Fruit fly (Drosophila melanogaster): ENCODE results near the gene Tengl1.

Gene Tengl1

DNA sequence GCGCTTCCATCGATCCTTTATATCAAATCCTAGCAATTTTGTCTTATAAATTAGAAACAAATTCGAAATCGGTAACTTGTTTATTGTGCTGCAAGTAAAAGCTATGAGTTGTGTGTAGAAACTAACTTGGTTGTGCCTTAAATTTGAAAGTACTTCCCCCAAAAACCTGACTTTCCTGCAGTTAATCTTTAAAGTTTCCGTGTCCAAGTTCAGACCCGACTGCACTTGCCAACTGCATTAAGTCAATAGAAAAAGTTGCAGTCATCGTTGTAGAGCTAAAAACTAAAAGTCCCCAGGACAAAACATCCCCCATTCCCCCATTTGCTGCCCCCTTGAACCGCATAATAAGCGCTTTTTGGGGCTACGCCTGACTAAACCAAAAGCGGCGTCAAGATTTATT is at the start of gene Tengl1:
Tengl1 (minus strand) TSS at position 101 of the 400 bp plus-strand sequence.
- TF ChIP-seq CTCF (optimal IDR thresholded peaks at IDR 0.05) (no peak), CG8478 (optimal IDR thresholded peaks at IDR 0.05) (no peak)

DNA sequence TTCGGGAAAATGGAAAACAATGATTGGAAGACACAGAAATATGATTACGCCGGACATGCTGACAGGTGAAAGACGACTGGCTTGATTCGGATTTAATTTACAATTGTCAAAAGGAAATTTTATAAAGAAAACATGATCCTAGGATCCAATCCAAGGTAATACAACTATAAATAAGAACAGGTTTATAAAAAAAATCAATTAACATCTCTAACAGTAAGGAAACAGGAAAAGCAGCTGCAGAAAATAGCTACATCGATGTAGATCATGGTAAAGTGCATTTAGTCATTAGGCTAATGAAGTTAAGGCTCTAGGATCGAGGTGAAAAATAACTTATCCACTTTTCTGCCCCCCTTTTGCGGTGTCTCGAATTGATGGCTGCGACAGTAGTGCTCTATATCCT is 48.9 kb upstream of the Tengl1 start, which contains the start of gene CG17237:
CG17237 (minus strand) TSS at position 101 of the 400 bp plus-strand sequence.
- TF ChIP-seq CTCF (optimal IDR thresholded peaks at IDR 0.05), result no peak
- TF ChIP-seq CG8478 (optimal IDR thresholded peaks at IDR 0.05), result no peak

dm6 chr2L:2287807-2288206 is 47.4 kb upstream of the Tengl1 start, which contains the start of gene CG42658:
Gene CG42658 (minus strand): TSS chr2L:2287907.
- TF ChIP-seq CG8478 (optimal IDR thresholded peaks at IDR 0.05) (no peak), CTCF (optimal IDR thresholded peaks at IDR 0.05) (no peak)

dm6 chr2L:2286773-2287172 is 46.4 kb upstream of the Tengl1 start, which contains the start of gene CG31681:
Gene CG31681 (minus strand): TSS chr2L:2286873.
- TF ChIP-seq CG8478 (optimal IDR thresholded peaks at IDR 0.05), result no peak
- TF ChIP-seq CTCF (optimal IDR thresholded peaks at IDR 0.05), result no peak

dm6 chr2L:2284863-2285262 is 44.5 kb upstream of the Tengl1 start, which contains the start of gene CG4271:
Gene CG4271 (plus strand): TSS chr2L:2285163.
- TF ChIP-seq CG8478 (optimal IDR thresholded peaks at IDR 0.05), result no peak
- TF ChIP-seq CTCF (optimal IDR thresholded peaks at IDR 0.05), result no peak

DNA sequence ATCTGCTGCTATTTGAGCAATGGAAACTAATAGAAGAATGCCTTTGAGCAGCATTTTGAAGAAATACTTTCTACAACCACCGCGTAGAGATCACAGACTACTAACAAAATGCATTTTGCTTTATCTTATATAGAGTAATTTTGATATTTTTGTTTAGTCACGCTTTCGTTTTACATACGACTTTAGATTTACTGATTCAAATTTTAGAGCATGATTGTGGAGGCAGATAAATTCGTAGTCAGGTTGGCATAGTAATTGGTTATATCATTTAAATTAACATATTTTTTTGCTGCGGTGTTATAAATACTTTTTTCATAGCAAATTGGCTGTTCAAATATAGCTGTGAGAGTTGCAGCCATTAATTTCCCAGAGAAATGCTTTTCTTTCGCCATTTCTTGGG is 28.6 kb upstream of the Tengl1 start, which contains the start of gene CG17242:
CG17242 (minus strand) TSS at position 101 of the 400 bp plus-strand sequence.
- TF ChIP-seq CG8478 (optimal IDR thresholded peaks at IDR 0.05), result no peak
- no peak for TF ChIP-seq CTCF (optimal IDR thresholded peaks at IDR 0.05)

- TF ChIP-seq CG8478 (optimal IDR thresholded peaks at IDR 0.05) (no peak), CTCF (optimal IDR thresholded peaks at IDR 0.05) (no peak)
Observed at dm6 chr2L:2265221-2265620, 24.8 kb upstream of the Tengl1 start, which contains the start of gene CG34049. Gene CG34049 (minus strand): TSS chr2L:2265321.

- TF ChIP-seq CG8478 (optimal IDR thresholded peaks at IDR 0.05), result no peak
- no peak for TF ChIP-seq CTCF (optimal IDR thresholded peaks at IDR 0.05)
Observed at dm6 chr2L:2263142-2263541, 22.7 kb upstream of the Tengl1 start, which contains the start of gene CG4270. Gene CG4270 (plus strand): TSS chr2L:2263442.

dm6 chr2L:2254950-2255349 is 14.6 kb upstream of the Tengl1 start, which contains the start of gene Send1:
Gene Send1 (minus strand): TSS chr2L:2255050.
- TF ChIP-seq CG8478 (optimal IDR thresholded peaks at IDR 0.05), result no peak

DNA sequence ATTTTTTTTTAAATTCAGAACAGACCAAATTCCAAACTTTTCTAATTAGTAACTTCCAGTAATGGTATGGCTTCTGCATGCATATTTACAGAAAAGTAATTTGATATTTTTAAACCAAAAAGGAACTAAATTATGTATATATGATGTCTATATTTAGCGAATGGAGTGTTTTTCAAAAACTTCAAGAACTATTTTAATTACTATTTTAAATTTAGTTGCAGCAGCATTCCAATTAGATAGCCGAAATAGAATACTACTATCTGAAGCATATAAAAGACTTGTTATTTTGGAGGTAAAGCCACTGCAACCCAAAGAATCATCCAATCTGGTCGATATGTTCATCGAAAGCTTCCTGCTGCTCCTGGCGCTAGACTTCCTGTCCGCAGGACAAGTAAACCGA is 12.4 kb upstream of the Tengl1 start, which contains the start of gene CG17234:
CG17234 (plus strand) TSS at position 301 of the 400 bp plus-strand sequence.
- TF ChIP-seq CTCF (optimal IDR thresholded peaks at IDR 0.05) (no peak), CG8478 (optimal IDR thresholded peaks at IDR 0.05) (no peak)

- TF ChIP-seq CG8478 (optimal IDR thresholded peaks at IDR 0.05), result no peak
- no peak for TF ChIP-seq CTCF (optimal IDR thresholded peaks at IDR 0.05)
Observed at dm6 chr2L:2252241-2252640, 11.8 kb upstream of the Tengl1 start, which contains the start of gene CG17239. Gene CG17239 (minus strand): TSS chr2L:2252341.

dm6 chr2L:2251175-2251574 is 10.8 kb upstream of the Tengl1 start, which contains the start of gene Ser12:
Gene Ser12 (minus strand): TSS chr2L:2251275.
- TF ChIP-seq CTCF (optimal IDR thresholded peaks at IDR 0.05) (no peak), CG8478 (optimal IDR thresholded peaks at IDR 0.05) (no peak)

dm6 chr2L:2249578-2249977 is 9.2 kb upstream of the Tengl1 start:
- TF ChIP-seq CTCF (optimal IDR thresholded peaks at IDR 0.05) (no peak), CG8478 (optimal IDR thresholded peaks at IDR 0.05) (no peak)

DNA sequence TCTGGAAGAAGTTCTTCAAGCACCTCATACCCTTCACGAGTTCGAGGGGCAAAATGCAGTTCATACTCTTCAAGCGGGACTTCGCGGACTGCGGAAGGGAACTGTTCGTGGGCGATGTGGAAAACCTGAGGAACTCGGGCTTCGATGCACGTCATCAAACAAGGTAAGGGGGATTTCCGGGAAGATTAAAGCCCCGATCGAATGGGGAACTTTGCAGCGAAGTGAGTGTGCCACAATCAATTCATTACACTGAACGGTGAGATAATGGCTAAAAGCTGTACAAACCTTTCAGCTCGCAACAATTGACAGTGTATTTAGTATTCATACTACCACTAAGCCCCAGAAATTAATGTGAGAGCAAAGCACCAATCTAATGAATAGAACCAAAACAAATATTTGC is 2.4 kb upstream of the Tengl1 start:
- no peak for TF ChIP-seq CTCF (optimal IDR thresholded peaks at IDR 0.05)
- TF ChIP-seq CG8478 (optimal IDR thresholded peaks at IDR 0.05), result no peak

DNA sequence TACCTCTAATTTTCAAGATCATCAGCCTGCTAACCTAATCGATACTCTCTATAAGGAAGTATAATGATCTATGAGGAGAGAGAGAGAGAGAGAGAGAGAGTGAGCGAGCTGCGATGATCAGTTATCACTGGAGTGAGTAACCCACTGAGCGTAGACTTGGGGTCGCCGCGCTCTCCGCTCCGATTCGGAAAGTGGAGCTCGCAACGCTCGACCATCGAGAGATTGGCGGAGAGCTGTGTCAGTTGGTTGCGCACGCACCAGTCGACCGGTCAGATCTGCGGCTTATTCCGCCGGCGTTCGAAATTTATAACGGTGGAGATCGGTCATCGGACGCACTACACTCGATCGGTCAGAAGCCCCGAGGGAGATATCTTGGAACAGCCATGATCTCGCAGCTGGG is 1.7 kb upstream of the Tengl1 start, which contains the start of gene CG4267:
CG4267 (plus strand) TSS at position 240 of the 400 bp plus-strand sequence.
- TF ChIP-seq CTCF (optimal IDR thresholded peaks at IDR 0.05), result no peak
- TF ChIP-seq CG8478 (optimal IDR thresholded peaks at IDR 0.05), result no peak

- TF ChIP-seq CG8478 (optimal IDR thresholded peaks at IDR 0.05) (no peak), CTCF (optimal IDR thresholded peaks at IDR 0.05) (no peak)
Observed at dm6 chr2L:2239284-2239683, 1.1 kb downstream of the Tengl1 start, which contains the start of gene Tengl2. Gene Tengl2 (minus strand): TSS chr2L:2239384.

All from S2 (cell line).